Worm (Caenorhabditis elegans) whole organism, L3 larva: ENCODE measurements around the gene Y116A8C.467.
A peak's percentile ranks its signal among the peaks of the same experiment; 100 is the strongest.
"Not testable (repeated sequence)": the region's sequence is repeated elsewhere in the genome, so short reads cannot be mapped to it uniquely, and the experiment has no call there.

Experiments used
- R02D3.7 ChIP-seq: fragments of 150-350 bp; optimal IDR thresholded peaks from 2 replicates; lab custom pipeline; 2014; ENCODE audit warnings: missing biosample characterization, missing genetic modification characterization
- aly-2 ChIP-seq: fragments of 150-350 bp; optimal IDR thresholded peaks from 2 replicates; lab custom pipeline; 2014; ENCODE audit warnings: missing biosample characterization, missing genetic modification characterization
- ama-1 ChIP-seq: fragments of 150-350 bp; optimal IDR thresholded peaks from 2 replicates; lab custom pipeline; 2018
- ceh-16 ChIP-seq: sonication (generic microtip); optimal IDR thresholded peaks from 2 replicates; lab custom pipeline; 2017; ENCODE audit warnings: missing biosample characterization, missing genetic modification characterization
- ceh-28 ChIP-seq: fragments of 150-350 bp; optimal IDR thresholded peaks from 2 replicates; lab custom pipeline; 2014; ENCODE audit warnings: missing biosample characterization, missing genetic modification reagents, missing genetic modification characterization
- ceh-9 ChIP-seq: sonication (generic microtip); optimal IDR thresholded peaks from 2 replicates; lab custom pipeline; 2018; ENCODE audit warnings: missing biosample characterization, missing genetic modification characterization
- daf-12 ChIP-seq: fragments of 150-350 bp; optimal IDR thresholded peaks from 2 replicates; lab custom pipeline; 2014; ENCODE audit warnings: missing biosample characterization, missing genetic modification reagents, missing genetic modification characterization
- egl-5 ChIP-seq: fragments of 150-350 bp; optimal IDR thresholded peaks from 2 replicates; lab custom pipeline; 2017; ENCODE audit warnings: missing biosample characterization, missing genetic modification reagents, missing genetic modification characterization, inconsistent platforms
- elt-1 ChIP-seq: fragments of 150-350 bp; optimal IDR thresholded peaks from 2 replicates; lab custom pipeline; 2014; ENCODE audit warnings: missing biosample characterization, missing genetic modification characterization
- elt-3 ChIP-seq, 3 experiments: fragments of 150-350 bp in 1 of 3; sonication (generic microtip) in 2 of 3; optimal IDR thresholded peaks; 2 replicates in 2 of 3; 4 replicates in 1 of 3; lab custom pipeline; 2014 to 2017; ENCODE audit warnings: missing biosample characterization in 3 of 3, missing genetic modification characterization in 3 of 3
- eor-1 ChIP-seq, 2 experiments: fragments of 150-350 bp; optimal IDR thresholded peaks; 2 replicates each; lab custom pipeline; 2014 to 2018; ENCODE audit warnings: missing biosample characterization in 2 of 2, missing genetic modification characterization in 2 of 2
- fkh-2 ChIP-seq: fragments of 150-350 bp; optimal IDR thresholded peaks from 2 replicates; lab custom pipeline; 2014; ENCODE audit warnings: missing biosample characterization, missing genetic modification reagents, missing genetic modification characterization
- fos-1 ChIP-seq: fragments of 150-350 bp; optimal IDR thresholded peaks from 2 replicates; lab custom pipeline; 2014; ENCODE audit warnings: missing biosample characterization, missing genetic modification characterization
- hmg-11 ChIP-seq: sonication (generic microtip); optimal IDR thresholded peaks from 2 replicates; lab custom pipeline; 2016; ENCODE audit warnings: missing genetic modification characterization, missing compliant biosample characterization
- lin-15B ChIP-seq: fragments of 150-350 bp; optimal IDR thresholded peaks from 2 replicates; lab custom pipeline; 2014; ENCODE audit warnings: missing biosample characterization, missing genetic modification characterization
- lin-39 ChIP-seq: fragments of 150-350 bp; optimal IDR thresholded peaks from 2 replicates; lab custom pipeline; 2018; ENCODE audit warnings: missing biosample characterization, missing genetic modification reagents, missing genetic modification characterization
- lsy-12 ChIP-seq: sonication (generic microtip); optimal IDR thresholded peaks from 2 replicates; lab custom pipeline; 2016; ENCODE audit warnings: mild to moderate bottlenecking, missing genetic modification characterization, missing compliant biosample characterization
- mdl-1 ChIP-seq: fragments of 150-350 bp; optimal IDR thresholded peaks from 2 replicates; lab custom pipeline; 2014; ENCODE audit warnings: missing biosample characterization, missing genetic modification characterization
- mml-1 ChIP-seq: fragments of 150-350 bp; sonication (generic microtip); optimal IDR thresholded peaks from 3 replicates; lab custom pipeline; 2014; ENCODE audit warnings: missing biosample characterization, missing genetic modification characterization
- nfya-1 ChIP-seq: sonication (generic microtip); optimal IDR thresholded peaks from 2 replicates; lab custom pipeline; 2017; ENCODE audit warnings: missing genetic modification characterization, mild to moderate bottlenecking, missing compliant biosample characterization, antibody characterized with exemption, moderate library complexity; ENCODE audit not compliant: insufficient read depth
- nhr-11 ChIP-seq: fragments of 150-350 bp; optimal IDR thresholded peaks from 2 replicates; lab custom pipeline; 2014; ENCODE audit warnings: missing biosample characterization, missing genetic modification characterization
- nhr-12 ChIP-seq: fragments of 150-350 bp; optimal IDR thresholded peaks from 2 replicates; lab custom pipeline; 2014; ENCODE audit warnings: missing biosample characterization, missing genetic modification characterization
- nhr-23 ChIP-seq: fragments of 150-350 bp; optimal IDR thresholded peaks from 2 replicates; lab custom pipeline; 2014; ENCODE audit warnings: missing biosample characterization, missing genetic modification reagents, missing genetic modification characterization
- nhr-28 ChIP-seq: fragments of 150-350 bp; optimal IDR thresholded peaks from 2 replicates; lab custom pipeline; 2014; ENCODE audit warnings: missing biosample characterization, missing genetic modification characterization
- nhr-76 ChIP-seq: fragments of 150-350 bp; sonication (generic microtip); optimal IDR thresholded peaks from 5 replicates; lab custom pipeline; 2014; ENCODE audit warnings: missing biosample characterization, missing genetic modification characterization
- nhr-77 ChIP-seq: fragments of 150-350 bp; optimal IDR thresholded peaks from 2 replicates; lab custom pipeline; 2014; ENCODE audit warnings: missing biosample characterization, missing genetic modification characterization
- sea-2 ChIP-seq: fragments of 150-350 bp; sonication (generic microtip); optimal IDR thresholded peaks from 4 replicates; lab custom pipeline; 2014; ENCODE audit warnings: missing biosample characterization, missing genetic modification reagents, missing genetic modification characterization
- skn-1 ChIP-seq: fragments of 150-350 bp; optimal IDR thresholded peaks from 2 replicates; lab custom pipeline; 2014; ENCODE audit warnings: missing biosample characterization, missing genetic modification characterization
- snpc-4 ChIP-seq: fragments of 150-350 bp; optimal IDR thresholded peaks from 2 replicates; lab custom pipeline; 2014; ENCODE audit warnings: missing biosample characterization, missing genetic modification characterization
- tbx-2 ChIP-seq: sonication (generic microtip); optimal IDR thresholded peaks from 2 replicates; lab custom pipeline; 2016; ENCODE audit warnings: mild to moderate bottlenecking, missing genetic modification characterization, missing compliant biosample characterization
- zag-1 ChIP-seq: fragments of 150-350 bp; optimal IDR thresholded peaks from 2 replicates; lab custom pipeline; 2014; ENCODE audit warnings: missing biosample characterization, missing genetic modification characterization
- ztf-4 ChIP-seq: fragments of 150-350 bp; optimal IDR thresholded peaks from 2 replicates; lab custom pipeline; 2014; ENCODE audit warnings: missing biosample characterization, missing genetic modification characterization

Y116A8C.467 gene

ce11 chrIV:17063700-17064099 is at the start of gene Y116A8C.467:
Gene Y116A8C.467, minus strand, starts transcription at chrIV:17063800.
- not testable (repeated sequence) for TF ChIP-seq daf-12, nhr-76, skn-1 (tag; lab: Kevin White, UChicago)

- TF ChIP-seq lin-15B (tag; lab: Kevin White, UChicago): no peak
- TF ChIP-seq zag-1: no peak
- TF ChIP-seq tbx-2 (tag; lab: Kevin White, UChicago): no peak
- TF ChIP-seq daf-12 (tag; lab: Kevin White, UChicago): no peak
- TF ChIP-seq eor-1 (tag; optimal IDR thresholded peaks at IDR 0.05; lab: Kevin White, UChicago): no peak
These were observed 48.2 kb upstream of the Y116A8C.467 start, which contains the start of gene Y116A8C.33 for ce11 chrIV:17111813-17112212. Gene Y116A8C.33, plus strand, starts transcription at chrIV:17112113.

- TF ChIP-seq ceh-28 (tag; lab: Kevin White, UChicago): no peak
- TF ChIP-seq nhr-11: no peak
- TF ChIP-seq fkh-2: no peak
- TF ChIP-seq lin-15B (tag; lab: Kevin White, UChicago): no peak
- TF ChIP-seq aly-2: no peak
- TF ChIP-seq ceh-9: no peak
- TF ChIP-seq lin-39 (tag; lab: Kevin White, UChicago): no peak
- TF ChIP-seq snpc-4 (tag; lab: Kevin White, UChicago): no peak
- TF ChIP-seq ceh-16 (tag; lab: Kevin White, UChicago): no peak
These were observed 47.3 kb upstream of the Y116A8C.467 start, which contains the start of gene sfa-1 for ce11 chrIV:17110882-17111281. Gene sfa-1, minus strand, starts transcription at chrIV:17110982.

- no peak for TF ChIP-seq eor-1 (tag; optimal IDR thresholded peaks at IDR 0.05; lab: Kevin White, UChicago)
- TF ChIP-seq nhr-23: no peak
- TF ChIP-seq nfya-1: peak; percentile 91
These were observed 45.8 kb upstream of the Y116A8C.467 start for ce11 chrIV:17109436-17109835.

- TF ChIP-seq nhr-28 (tag; lab: Kevin White, UChicago) (no peak), nfya-1 (peak; percentile 87)
- TF ChIP-seq, all 47 proteins: peak for 1
These were observed 45.2 kb upstream of the Y116A8C.467 start for ce11 chrIV:17108805-17109204.

ce11 chrIV:17108200-17108599 is 44.6 kb upstream of the Y116A8C.467 start:
- TF ChIP-seq nfya-1 (no peak), nhr-23 (no peak), fos-1 (no peak), tbx-2 (tag; lab: Kevin White, UChicago) (no peak), ztf-4 (no peak), lin-15B (tag; lab: Kevin White, UChicago) (no peak), egl-5 (tag; lab: Kevin White, UChicago) (no peak), ceh-9 (no peak), mml-1 (tag; lab: Kevin White, UChicago) (no peak), ama-1 (lab: Kevin White, UChicago) (no peak), fkh-2 (no peak), daf-12 (tag; lab: Kevin White, UChicago) (no peak), nhr-77 (no peak), eor-1 (tag; optimal IDR thresholded peaks at IDR 0.05; lab: Kevin White, UChicago) (no peak), hmg-11 (no peak), elt-3 (tag; optimal IDR thresholded peaks at IDR 0.05; lab: Kevin White, UChicago) (no peak), sea-2 (GFP tag; lab: Kevin White, UChicago) (no peak), zag-1 (no peak), nhr-76 (tag; lab: Kevin White, UChicago) (no peak)

ce11 chrIV:17105578-17105977 is 42.0 kb upstream of the Y116A8C.467 start:
- TF ChIP-seq R02D3.7 (tag; lab: Kevin White, UChicago) (no peak), sea-2 (GFP tag; lab: Kevin White, UChicago) (no peak), nhr-23 (no peak), mdl-1 (no peak), nhr-76 (tag; lab: Kevin White, UChicago) (no peak), nhr-12 (tag; lab: Kevin White, UChicago) (no peak), elt-1 (no peak), ceh-9 (no peak), nfya-1 (no peak), zag-1 (no peak), mml-1 (tag; lab: Kevin White, UChicago) (no peak), tbx-2 (tag; lab: Kevin White, UChicago) (no peak), lsy-12 (tag; lab: Kevin White, UChicago) (no peak)
